Fruit fly (Drosophila melanogaster) whole organism, embryonic: ENCODE data around the gene Wdfy2.

Source experiments
- Asciz ChIP-seq: fragments of 200-800 bp; sonication (Bioruptor generic); optimal IDR thresholded peaks from 2 replicates; lab custom pipeline; 2017; ENCODE audit warnings: missing biosample characterization, mild to moderate bottlenecking, missing genetic modification characterization, missing genetic modification reagents
- Atf6 ChIP-seq: fragments of 200-800 bp; sonication (Bioruptor generic); IDR thresholded peaks from 2 replicates; pipeline ENCODE4 v1.3.6; 2022; ENCODE audit warnings: missing biosample characterization, missing genetic modification characterization
- Bdp1 ChIP-seq: fragments of 200-800 bp; sonication (Bioruptor generic); optimal IDR thresholded peaks from 3 replicates; lab custom pipeline; 2016; ENCODE audit warnings: missing biosample characterization, missing genetic modification characterization
- CG10147 ChIP-seq: fragments of 200-800 bp; sonication (Bioruptor generic); optimal IDR thresholded peaks from 2 replicates; lab custom pipeline; 2019; ENCODE audit warnings: missing biosample characterization, mild to moderate bottlenecking, missing genetic modification characterization, moderate library complexity
- CG10543 ChIP-seq: fragments of 200-800 bp; sonication (Bioruptor generic); optimal IDR thresholded peaks from 3 replicates; lab custom pipeline; 2017; ENCODE audit warnings: missing biosample characterization, mild to moderate bottlenecking, missing genetic modification characterization, moderate library complexity
- CG11247 ChIP-seq: fragments of 200-800 bp; sonication (Bioruptor generic); IDR thresholded peaks from 2 replicates; pipeline ENCODE4 v1.3.6; 2022; ENCODE audit warnings: missing biosample characterization, missing genetic modification characterization
- CG11560 ChIP-seq: fragments of 200-800 bp; sonication (Bioruptor generic); IDR thresholded peaks from 3 replicates; pipeline ENCODE4 v1.3.6; 2022; ENCODE audit warnings: missing biosample characterization, missing genetic modification characterization
- CG12299 ChIP-seq: fragments of 200-800 bp; sonication (Bioruptor generic); optimal IDR thresholded peaks from 2 replicates; lab custom pipeline; 2018; ENCODE audit warnings: missing biosample characterization, mild to moderate bottlenecking, missing genetic modification characterization
- CG14965 ChIP-seq: fragments of 200-800 bp; sonication (Bioruptor generic); optimal IDR thresholded peaks from 2 replicates; lab custom pipeline; 2016; ENCODE audit warnings: missing biosample characterization, missing genetic modification characterization, borderline replicate concordance
- CG15073 ChIP-seq: fragments of 200-800 bp; sonication (Bioruptor generic); optimal IDR thresholded peaks from 2 replicates; lab custom pipeline; 2016; ENCODE audit warnings: missing biosample characterization, missing genetic modification characterization
- CG15269 ChIP-seq: fragments of 200-800 bp; sonication (Bioruptor generic); optimal IDR thresholded peaks from 2 replicates; lab custom pipeline; 2018; ENCODE audit warnings: missing biosample characterization, mild to moderate bottlenecking, missing genetic modification characterization, moderate library complexity
- CG1832 ChIP-seq: fragments of 200-800 bp; sonication (Bioruptor generic); optimal IDR thresholded peaks from 2 replicates; lab custom pipeline; 2017; ENCODE audit warnings: missing biosample characterization, mild to moderate bottlenecking, missing genetic modification characterization, inconsistent platforms
- CG18599 ChIP-seq: fragments of 200-800 bp; sonication (Bioruptor generic); optimal IDR thresholded peaks from 3 replicates; lab custom pipeline; 2017; ENCODE audit warnings: missing biosample characterization, missing genetic modification characterization, mild to moderate bottlenecking, moderate library complexity, missing genetic modification reagents
- CG30020 ChIP-seq: fragments of 200-800 bp; optimal IDR thresholded peaks from 2 replicates; lab custom pipeline; 2019; ENCODE audit warnings: missing biosample characterization, mild to moderate bottlenecking, missing genetic modification characterization, moderate library complexity
- CG34224 ChIP-seq: fragments of 200-800 bp; sonication (Bioruptor generic); IDR thresholded peaks from 3 replicates; pipeline ENCODE4 v1.3.6; 2022; ENCODE audit warnings: missing biosample characterization, missing genetic modification characterization; ENCODE audit not compliant: partially characterized antibody
- CG3726 ChIP-seq: fragments of 200-800 bp; sonication (Bioruptor generic); IDR thresholded peaks from 3 replicates; pipeline ENCODE4, ENCODE4 v1.3.6; 2022; ENCODE audit warnings: missing biosample characterization, missing genetic modification characterization
- CG42726 ChIP-seq: fragments of 200-800 bp; sonication (Bioruptor generic); IDR thresholded peaks from 2 replicates; pipeline ENCODE4 v1.3.6; 2022; ENCODE audit warnings: missing biosample characterization, missing genetic modification characterization; ENCODE audit not compliant: partially characterized antibody
- CG4328 ChIP-seq: fragments of 200-800 bp; sonication (Bioruptor generic); optimal IDR thresholded peaks from 3 replicates; lab custom pipeline; 2017; ENCODE audit warnings: missing biosample characterization, missing genetic modification reagents, missing genetic modification characterization
- CG6791 ChIP-seq: fragments of 200-800 bp; sonication (Bioruptor generic); IDR thresholded peaks from 3 replicates; pipeline ENCODE4 v1.3.6; 2022; ENCODE audit warnings: missing biosample characterization, missing genetic modification characterization; ENCODE audit not compliant: partially characterized antibody
- CG6813 ChIP-seq: fragments of 200-800 bp; sonication (Bioruptor generic); optimal IDR thresholded peaks from 2 replicates; lab custom pipeline; 2017; ENCODE audit warnings: missing biosample characterization, missing genetic modification characterization, mild to moderate bottlenecking, moderate library complexity, missing genetic modification reagents
- CG8089 ChIP-seq: fragments of 200-800 bp; sonication (Bioruptor generic); optimal IDR thresholded peaks from 3 replicates; lab custom pipeline; 2016; ENCODE audit warnings: missing biosample characterization, missing genetic modification characterization
- E2f2 ChIP-seq: fragments of 200-800 bp; sonication (Bioruptor generic); IDR thresholded peaks from 2 replicates; pipeline ENCODE4 v1.3.6; 2022; ENCODE audit warnings: missing biosample characterization, missing genetic modification characterization
- Fer2 ChIP-seq: fragments of 200-800 bp; sonication (Bioruptor generic); optimal IDR thresholded peaks from 2 replicates; lab custom pipeline; 2018; ENCODE audit warnings: missing biosample characterization, mild to moderate bottlenecking, missing genetic modification characterization, moderate library complexity
- Hand ChIP-seq: fragments of 200-800 bp; sonication (Bioruptor generic); optimal IDR thresholded peaks from 2 replicates; lab custom pipeline; 2017; ENCODE audit warnings: mild to moderate bottlenecking, missing biosample characterization, missing genetic modification reagents, missing genetic modification characterization
- Max ChIP-seq: fragments of 200-800 bp; sonication (Bioruptor generic); optimal IDR thresholded peaks from 2 replicates; lab custom pipeline; 2016; ENCODE audit warnings: missing biosample characterization, mild to moderate bottlenecking, missing genetic modification characterization
- Med ChIP-seq: fragments of 200-800 bp; sonication (Bioruptor generic); peaks from one replicate; lab custom pipeline; 2016; ENCODE audit warnings: missing biosample characterization, missing genetic modification characterization, mild to moderate bottlenecking, inconsistent platforms, moderate library complexity
- Neu2 ChIP-seq: fragments of 200-800 bp; sonication (Bioruptor generic); optimal IDR thresholded peaks from 3 replicates; lab custom pipeline; 2016; ENCODE audit warnings: missing biosample characterization, missing genetic modification characterization, borderline replicate concordance
- Nf-YA ChIP-seq: fragments of 200-800 bp; sonication (Bioruptor generic); IDR thresholded peaks from 2 replicates; pipeline ENCODE4 v1.3.6; 2022; ENCODE audit warnings: missing biosample characterization, missing genetic modification characterization
- Poxn ChIP-seq: fragments of 200-800 bp; sonication (Bioruptor generic); IDR thresholded peaks from 2 replicates; pipeline ENCODE4 v1.3.6; 2022; ENCODE audit warnings: missing biosample characterization, missing genetic modification characterization
- Tbp ChIP-seq: fragments of >200 bp; optimal IDR thresholded peaks from 2 replicates; lab custom pipeline; 2018; ENCODE audit warnings: missing biosample characterization, missing genetic modification characterization
- ato ChIP-seq: fragments of 200-800 bp; sonication (Bioruptor generic); IDR thresholded peaks from 2 replicates; pipeline ENCODE4 v1.3.6; 2022; ENCODE audit warnings: missing biosample characterization, missing genetic modification characterization; ENCODE audit not compliant: partially characterized antibody
- bigmax ChIP-seq: fragments of 200-800 bp; sonication (Bioruptor generic); optimal IDR thresholded peaks from 2 replicates; lab custom pipeline; 2018; ENCODE audit warnings: missing biosample characterization, mild to moderate bottlenecking, missing genetic modification characterization
- cato ChIP-seq: fragments of 200-800 bp; sonication (Bioruptor generic); optimal IDR thresholded peaks from 2 replicates; lab custom pipeline; 2016; ENCODE audit warnings: missing biosample characterization, missing genetic modification characterization, borderline replicate concordance
- crc ChIP-seq: fragments of 200-800 bp; sonication (Bioruptor generic); optimal IDR thresholded peaks from 2 replicates; lab custom pipeline; 2016; ENCODE audit warnings: missing biosample characterization, missing genetic modification characterization
- crol ChIP-seq: fragments of 200-800 bp; sonication (Bioruptor generic); IDR thresholded peaks from 2 replicates; pipeline ENCODE4 v1.3.6; 2022; ENCODE audit warnings: missing biosample characterization, missing genetic modification characterization
- dati ChIP-seq: fragments of 200-800 bp; sonication (Bioruptor generic); IDR thresholded peaks from 2 replicates; pipeline ENCODE4 v1.3.6; 2022; ENCODE audit warnings: missing biosample characterization, missing genetic modification characterization
- disco-r ChIP-seq: fragments of 200-800 bp; sonication (Bioruptor generic); optimal IDR thresholded peaks from 2 replicates; lab custom pipeline; 2016; ENCODE audit warnings: missing biosample characterization, missing genetic modification characterization
- dm ChIP-seq: fragments of 200-800 bp; sonication (Bioruptor generic); optimal IDR thresholded peaks from 3 replicates; lab custom pipeline; 2016; ENCODE audit warnings: missing biosample characterization, missing genetic modification characterization
- exex ChIP-seq: fragments of 200-800 bp; sonication (Bioruptor generic); optimal IDR thresholded peaks from 4 replicates; lab custom pipeline; 2018; ENCODE audit warnings: missing biosample characterization, mild to moderate bottlenecking, missing genetic modification characterization, moderate library complexity
- gsb ChIP-seq: fragments of 200-800 bp; sonication (Bioruptor generic); IDR thresholded peaks from 2 replicates; pipeline ENCODE4 v1.3.6; 2022; ENCODE audit warnings: missing biosample characterization, missing genetic modification characterization
- inv ChIP-seq: fragments of 200-800 bp; sonication (Bioruptor generic); IDR thresholded peaks from 2 replicates; pipeline ENCODE4 v1.3.6; 2022; ENCODE audit warnings: missing biosample characterization, missing genetic modification characterization; ENCODE audit not compliant: partially characterized antibody
- jigr1 ChIP-seq: fragments of 200-800 bp; sonication (Bioruptor generic); IDR thresholded peaks from 3 replicates; pipeline ENCODE4 v1.3.6; 2022; ENCODE audit warnings: missing biosample characterization, missing genetic modification characterization
- lab ChIP-seq: fragments of 200-800 bp; sonication (Bioruptor generic); optimal IDR thresholded peaks from 3 replicates; lab custom pipeline; 2017; ENCODE audit warnings: missing biosample characterization, missing genetic modification characterization, mild to moderate bottlenecking, moderate library complexity, missing genetic modification reagents
- pan ChIP-seq, 4 experiments: fragments of >200 bp in 3 of 4; fragments of 200-800 bp in 1 of 4; sonication (Bioruptor generic) in 1 of 4; optimal IDR thresholded peaks in 3 of 4; IDR thresholded peaks in 1 of 4; 2 replicates each; pipeline versions ENCODE4 v1.3.6 to Lab custom; 2017 to 2022; ENCODE audit warnings: missing biosample characterization in 2 of 4, missing genetic modification characterization in 2 of 4, mixed read lengths in 1 of 4
- pho ChIP-seq: fragments of 200-800 bp; sonication (Bioruptor generic); optimal IDR thresholded peaks from 2 replicates; lab custom pipeline; 2016; ENCODE audit warnings: missing biosample characterization, missing genetic modification characterization
- pnt ChIP-seq: fragments of 200-800 bp; sonication (Bioruptor generic); optimal IDR thresholded peaks from 3 replicates; lab custom pipeline; 2016; ENCODE audit warnings: missing biosample characterization, missing genetic modification characterization
- sim ChIP-seq: fragments of 200-800 bp; sonication (Bioruptor generic); IDR thresholded peaks from 2 replicates; pipeline ENCODE4 v1.3.6; 2022; ENCODE audit warnings: missing biosample characterization, missing genetic modification characterization
- sna ChIP-seq: fragments of 200-800 bp; sonication (Bioruptor generic); IDR thresholded peaks from 2 replicates; pipeline ENCODE4 v1.3.6; 2022; ENCODE audit warnings: missing biosample characterization, missing genetic modification characterization; ENCODE audit not compliant: partially characterized antibody
- ssp ChIP-seq: fragments of 200-800 bp; sonication (Bioruptor generic); IDR thresholded peaks from 2 replicates; pipeline ENCODE4 v1.3.6; 2022; ENCODE audit warnings: missing biosample characterization, missing genetic modification characterization

Wdfy2 gene

DNA sequence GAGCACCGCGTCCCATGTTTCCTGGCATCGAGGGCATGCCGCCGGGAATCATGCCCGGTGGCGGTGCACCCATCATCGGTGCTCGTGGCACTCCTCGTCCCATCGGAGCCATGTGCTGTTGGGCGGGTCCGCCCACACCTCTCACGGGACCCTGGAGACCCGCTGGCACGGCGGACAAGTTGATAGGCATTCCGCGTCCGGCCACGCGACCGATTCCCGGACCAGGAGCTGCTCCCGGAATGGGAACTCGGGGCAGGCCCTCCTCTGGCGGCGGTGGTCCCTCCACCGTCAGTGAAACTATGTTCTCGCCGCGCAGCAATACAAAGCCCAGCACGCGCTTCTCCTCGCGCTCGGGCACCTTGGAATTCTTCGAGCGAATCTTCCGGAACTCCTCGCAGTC lies 2.5 kb downstream of the Wdfy2 start (continued):
- TF ChIP-seq Atf6 (GFP tag; lab: Robert Waterston, UW), result no peak
- no peak for TF ChIP-seq Fer2 (tag; lab: Kevin White, UChicago)
- TF ChIP-seq CG42726 (GFP tag; lab: Robert Waterston, UW), result no peak
- TF ChIP-seq pan (optimal IDR thresholded peaks at IDR 0.05; lab: Kevin White, UChicago), result no peak
- no peak for TF ChIP-seq pan (GFP tag; optimal IDR thresholded peaks at IDR 0.05 in 1 of 2, IDR thresholded peaks at IDR 0.05 in 1 of 2)
- peak; percentile 62 for TF ChIP-seq Med (GFP tag; lab: Kevin White, UChicago)
- TF ChIP-seq bigmax (GFP tag; lab: Kevin White, UChicago), result no peak
- no peak for TF ChIP-seq crc (GFP tag; lab: Kevin White, UChicago)
- no peak for TF ChIP-seq CG12299 (tag; lab: Kevin White, UChicago)
- TF ChIP-seq CG10543, result no peak
- TF ChIP-seq Poxn (GFP tag; lab: Robert Waterston, UW), result no peak
- TF ChIP-seq Neu2 (GFP tag; lab: Kevin White, UChicago), result no peak
- TF ChIP-seq Bdp1 (GFP tag; lab: Kevin White, UChicago), result no peak
- no peak for TF ChIP-seq E2f2
- TF ChIP-seq crol (GFP tag; lab: Robert Waterston, UW), result no peak
- no peak for TF ChIP-seq sim (GFP tag; lab: Robert Waterston, UW)
- no peak for TF ChIP-seq jigr1
- TF ChIP-seq CG10147 (GFP tag; lab: Kevin White, UChicago), result no peak
- TF ChIP-seq dm (GFP tag; lab: Kevin White, UChicago), result no peak
- no peak for TF ChIP-seq Tbp (GFP tag; lab: Kevin White, UChicago)
- TF ChIP-seq pnt (GFP tag; lab: Kevin White, UChicago), result no peak
- no peak for TF ChIP-seq Max (GFP tag; lab: Kevin White, UChicago)
- TF ChIP-seq CG4328 (GFP tag; lab: Kevin White, UChicago), result no peak
- 0 out of 2 replicates have a peak, but pooled peaks have one; percentile 13 for TF ChIP-seq ato (GFP tag; lab: Robert Waterston, UW)
- no peak for TF ChIP-seq Hand
- no peak for TF ChIP-seq pho
- no peak for TF ChIP-seq CG15073 (GFP tag; lab: Kevin White, UChicago)
- TF ChIP-seq CG3726 (GFP tag; lab: Robert Waterston, UW), result 0 out of 3 replicates have a peak, but pooled peaks have one; percentile 16
- TF ChIP-seq CG15269 (tag; lab: Kevin White, UChicago), result no peak
- no peak for TF ChIP-seq Nf-YA (GFP tag; lab: Robert Waterston, UW)
- no peak for TF ChIP-seq dati
- TF ChIP-seq CG1832 (GFP tag; lab: Kevin White, UChicago), result peak; percentile 9
- no peak for TF ChIP-seq ssp (GFP tag; lab: Robert Waterston, UW)
- no peak for TF ChIP-seq gsb (GFP tag; lab: Robert Waterston, UW)
- peak; percentile 43; the same call in 1 of the 3 replicates for TF ChIP-seq CG11560 (tag; lab: Robert Waterston, UW)
- TF ChIP-seq Asciz (GFP tag; lab: Kevin White, UChicago), result no peak
- TF ChIP-seq disco-r, result no peak
- TF ChIP-seq CG18599 (GFP tag; lab: Kevin White, UChicago), result no peak
- no peak for TF ChIP-seq cato (GFP tag; lab: Kevin White, UChicago)
- no peak for TF ChIP-seq lab (GFP tag; lab: Kevin White, UChicago)
- TF ChIP-seq sna (GFP tag; lab: Robert Waterston, UW), result no peak
- TF ChIP-seq CG14965 (GFP tag; lab: Kevin White, UChicago), result peak; percentile 6
- TF ChIP-seq inv, result no peak
- no peak for TF ChIP-seq CG11247 (GFP tag; lab: Robert Waterston, UW)
- TF ChIP-seq CG6791, result no peak
- TF ChIP-seq CG30020 (tag; lab: Kevin White, UChicago), result no peak
- no peak for TF ChIP-seq CG34224 (GFP tag; lab: Robert Waterston, UW)
- TF ChIP-seq CG8089 (GFP tag; lab: Kevin White, UChicago), result no peak
- TF ChIP-seq exex, result no peak
- no peak for TF ChIP-seq CG6813 (GFP tag; lab: Kevin White, UChicago)
